Worm (Caenorhabditis elegans): ENCODE measurements around the gene str-43.
"Not testable (repeated sequence)": the region's sequence is repeated elsewhere in the genome, so short reads cannot be mapped to it uniquely, and the experiment has no call there.

The str-43 gene

DNA sequence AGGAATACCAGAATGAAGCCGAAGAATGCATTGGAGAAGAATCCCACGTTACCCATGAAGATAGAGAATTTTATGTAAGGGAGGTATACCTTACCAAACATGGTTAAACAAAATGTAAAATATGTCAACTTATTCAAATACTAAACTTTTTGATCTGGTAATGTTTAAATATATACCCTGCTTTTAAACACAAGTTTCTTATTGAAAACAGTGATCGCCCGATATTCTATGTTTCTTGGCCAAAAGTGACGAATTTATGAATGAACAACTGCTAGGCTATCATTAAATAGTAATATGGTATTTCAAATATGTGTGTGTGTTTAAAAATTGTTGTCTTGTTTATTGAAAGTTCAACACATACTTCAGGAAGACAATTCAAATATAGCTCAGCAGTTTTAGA, 3.6 kb downstream of the str-43 start, which contains the start of gene T23D5.8:
Gene T23D5.8 (minus strand): TSS at position 101 of the 400 bp plus-strand sequence.
- not testable (repeated sequence) for TF ChIP-seq tab-1, flt-1, ztf-23 (GFP tag; IDR thresholded peaks at IDR 0.05)

DNA sequence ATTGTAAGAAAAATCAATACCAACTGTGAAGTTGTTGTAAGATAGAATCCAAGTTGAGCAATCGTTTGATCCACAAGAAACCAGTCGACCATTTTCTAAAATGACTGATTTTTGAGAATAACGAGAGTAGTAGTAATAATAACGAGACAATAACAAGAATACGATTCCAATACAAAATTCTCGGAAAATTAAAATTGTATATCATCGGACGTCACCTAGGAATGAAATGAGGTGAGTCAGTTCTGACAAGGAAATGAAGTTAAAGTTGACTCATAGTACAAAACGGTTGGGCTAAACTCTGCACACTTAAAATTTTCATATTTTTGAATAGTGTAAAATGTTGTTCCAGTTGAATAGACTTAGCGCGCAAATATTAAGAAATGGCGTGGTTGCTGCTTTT, 7.6 kb downstream of the str-43 start, which contains the start of gene str-19:
Gene str-19 (minus strand): TSS at position 101 of the 400 bp plus-strand sequence.
- not testable (repeated sequence) for TF ChIP-seq tab-1 (GFP tag; IDR thresholded peaks at IDR 0.05); ref-1 (GFP tag; conservative IDR thresholded peaks at IDR 0.05); ztf-29 (GFP tag; IDR thresholded peaks at IDR 0.05)

DNA sequence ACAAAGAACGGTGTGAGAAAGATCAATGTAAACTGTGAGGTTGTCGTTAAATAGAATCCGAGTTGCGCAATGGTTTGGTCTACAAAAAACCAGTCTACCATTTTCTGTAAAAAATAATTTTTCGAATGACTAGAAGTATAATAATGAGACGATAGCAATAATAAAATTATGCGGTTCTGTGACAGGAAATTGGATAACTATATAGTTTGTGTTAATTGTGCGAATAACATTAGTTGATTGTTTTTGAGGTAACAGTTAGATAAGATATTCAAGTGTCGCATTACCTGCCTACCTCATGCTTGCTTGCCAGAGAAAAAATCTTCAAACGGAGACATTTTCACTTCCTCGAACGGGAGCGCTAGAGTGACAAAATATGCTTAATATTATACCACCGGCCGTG, 10.1 kb downstream of the str-43 start, which contains the start of gene str-18:
Gene str-18 (minus strand): TSS at position 101 of the 400 bp plus-strand sequence.
- TF ChIP-seq flt-1 (GFP tag; IDR thresholded peaks at IDR 0.05) (no peak), med-1 (GFP tag; optimal IDR thresholded peaks at IDR 0.05; ENCODE audit: insufficient read depth) (no peak), cog-1 (tag; optimal IDR thresholded peaks at IDR 0.05) (no peak), ztf-29 (GFP tag; IDR thresholded peaks at IDR 0.05) (no peak), ztf-23 (GFP tag; IDR thresholded peaks at IDR 0.05) (no peak), T22C8.4 (GFP tag; IDR thresholded peaks at IDR 0.05) (no peak), klf-2 (GFP tag; conservative IDR thresholded peaks at IDR 0.05) (no peak), tab-1 (GFP tag; IDR thresholded peaks at IDR 0.05) (no peak), ref-1 (GFP tag; conservative IDR thresholded peaks at IDR 0.05) (no peak)

DNA sequence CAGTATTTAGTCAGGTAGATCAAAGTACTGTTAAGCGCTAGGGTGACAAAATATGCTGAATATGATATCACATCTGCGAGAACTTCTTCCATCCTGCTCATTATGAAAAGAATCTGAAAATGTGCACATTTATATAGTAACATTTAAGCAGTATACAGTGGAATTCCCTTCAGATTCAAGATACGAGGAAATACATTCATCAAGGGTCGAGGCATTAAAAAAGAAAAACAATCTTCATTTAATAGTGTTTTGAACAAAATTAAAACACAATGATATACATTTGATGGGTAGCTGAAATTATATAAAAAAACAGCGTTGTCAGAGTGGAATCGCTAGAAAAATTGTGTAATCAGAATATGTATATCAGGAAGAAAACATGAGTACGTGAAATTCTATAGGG, 16.2 kb downstream of the str-43 start, which contains the start of gene str-27:
Gene str-27 (minus strand): TSS at position 101 of the 400 bp plus-strand sequence.
- no peak for TF ChIP-seq T22C8.4 (GFP tag; IDR thresholded peaks at IDR 0.05)
- TF ChIP-seq ztf-23 (GFP tag; IDR thresholded peaks at IDR 0.05), result no peak
- TF ChIP-seq med-1 (GFP tag; optimal IDR thresholded peaks at IDR 0.05; ENCODE audit: insufficient read depth), result no peak
- no peak for TF ChIP-seq klf-2 (GFP tag; conservative IDR thresholded peaks at IDR 0.05)
- TF ChIP-seq ref-1 (GFP tag; conservative IDR thresholded peaks at IDR 0.05), result no peak
- no peak for TF ChIP-seq flt-1 (GFP tag; IDR thresholded peaks at IDR 0.05)
- TF ChIP-seq ztf-29 (GFP tag; IDR thresholded peaks at IDR 0.05), result no peak
- no peak for TF ChIP-seq tab-1 (GFP tag; IDR thresholded peaks at IDR 0.05)
- no peak for TF ChIP-seq cog-1 (tag; optimal IDR thresholded peaks at IDR 0.05)

DNA sequence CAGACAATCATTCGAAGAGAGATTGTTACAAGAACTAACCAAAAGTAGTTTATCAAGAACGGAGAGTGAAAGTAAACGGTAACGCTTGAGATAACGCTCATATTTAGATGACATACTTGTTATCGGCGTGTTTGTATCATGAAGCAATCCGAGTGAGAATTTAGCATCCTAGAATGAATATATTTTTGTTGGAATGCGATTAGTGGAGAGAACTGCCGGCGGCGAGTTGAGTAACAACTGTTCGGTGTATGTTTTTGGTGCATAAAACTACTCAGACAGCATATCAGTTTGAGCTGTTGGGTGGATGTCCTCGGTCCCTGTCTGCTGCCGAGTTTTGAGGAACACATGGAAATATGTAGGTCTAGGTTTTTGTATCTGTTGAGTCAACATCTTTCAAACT, 18.4 kb downstream of the str-43 start, which contains the start of gene T23D5.3:
Gene T23D5.3 (minus strand): TSS at position 101 of the 400 bp plus-strand sequence.
- no peak for TF ChIP-seq cog-1 (tag; optimal IDR thresholded peaks at IDR 0.05)
- TF ChIP-seq med-1 (GFP tag; optimal IDR thresholded peaks at IDR 0.05; ENCODE audit: insufficient read depth), result no peak
- no peak for TF ChIP-seq flt-1 (GFP tag; IDR thresholded peaks at IDR 0.05)
- no peak for TF ChIP-seq ztf-29 (GFP tag; IDR thresholded peaks at IDR 0.05)
- TF ChIP-seq klf-2 (GFP tag; conservative IDR thresholded peaks at IDR 0.05), result no peak
- no peak for TF ChIP-seq tab-1 (GFP tag; IDR thresholded peaks at IDR 0.05)
- TF ChIP-seq ref-1 (GFP tag; conservative IDR thresholded peaks at IDR 0.05), result no peak
- TF ChIP-seq T22C8.4 (GFP tag; IDR thresholded peaks at IDR 0.05), result no peak
- TF ChIP-seq ztf-23 (GFP tag; IDR thresholded peaks at IDR 0.05), result no peak

DNA sequence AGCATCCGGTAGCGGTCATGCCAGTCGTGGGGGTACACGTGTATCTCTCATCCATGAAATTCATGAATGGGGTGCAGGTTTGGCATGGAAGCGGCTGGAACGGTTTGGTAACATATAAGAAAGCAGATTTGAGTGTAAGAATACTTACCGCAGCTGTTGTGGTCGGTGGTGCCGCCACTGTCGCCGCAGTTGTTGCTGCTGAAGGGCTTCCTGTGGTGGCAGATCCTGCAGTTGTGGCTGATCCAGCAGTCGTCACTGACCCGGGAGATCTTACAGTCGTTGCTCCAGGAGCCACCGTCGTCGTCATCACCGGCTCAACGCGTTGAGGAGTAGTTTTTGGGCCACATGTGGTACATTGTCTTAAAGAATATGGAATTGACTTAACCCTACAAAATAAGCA, 18.9 kb downstream of the str-43 start:
- TF ChIP-seq T22C8.4 (GFP tag; IDR thresholded peaks at IDR 0.05) (no peak), tab-1 (GFP tag; IDR thresholded peaks at IDR 0.05) (no peak), ztf-29 (GFP tag; IDR thresholded peaks at IDR 0.05) (no peak), cog-1 (tag; optimal IDR thresholded peaks at IDR 0.05) (no peak), ztf-23 (GFP tag; IDR thresholded peaks at IDR 0.05) (no peak), flt-1 (GFP tag; IDR thresholded peaks at IDR 0.05) (no peak), med-1 (GFP tag; optimal IDR thresholded peaks at IDR 0.05; ENCODE audit: insufficient read depth) (no peak), klf-2 (GFP tag; conservative IDR thresholded peaks at IDR 0.05) (no peak), ref-1 (GFP tag; conservative IDR thresholded peaks at IDR 0.05) (no peak)

DNA sequence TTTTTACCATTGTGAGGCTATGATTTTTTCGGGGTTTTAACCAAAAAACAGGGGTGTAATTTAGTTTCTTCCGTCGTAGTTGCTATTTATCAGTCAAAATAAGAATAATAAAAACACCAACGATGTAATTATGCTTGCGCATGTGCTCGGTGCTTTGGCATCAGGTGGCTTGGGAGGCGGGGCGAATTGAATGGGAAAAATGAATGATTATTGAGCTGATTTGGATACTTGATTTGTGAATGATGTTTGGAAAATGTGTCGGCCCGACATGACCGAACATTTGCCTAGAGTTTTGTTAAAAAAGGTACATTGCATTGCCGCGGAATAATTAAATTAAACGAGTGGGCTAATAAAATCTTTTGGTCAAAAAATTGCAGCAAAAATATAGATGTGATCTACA, 19.7 kb downstream of the str-43 start, which contains the start of gene str-38:
Gene str-38 (minus strand): TSS at position 101 of the 400 bp plus-strand sequence.
- TF ChIP-seq med-1 (GFP tag; optimal IDR thresholded peaks at IDR 0.05; ENCODE audit: insufficient read depth) (no peak), cog-1 (tag; optimal IDR thresholded peaks at IDR 0.05) (no peak), flt-1 (GFP tag; IDR thresholded peaks at IDR 0.05) (no peak), klf-2 (GFP tag; conservative IDR thresholded peaks at IDR 0.05) (no peak)

DNA sequence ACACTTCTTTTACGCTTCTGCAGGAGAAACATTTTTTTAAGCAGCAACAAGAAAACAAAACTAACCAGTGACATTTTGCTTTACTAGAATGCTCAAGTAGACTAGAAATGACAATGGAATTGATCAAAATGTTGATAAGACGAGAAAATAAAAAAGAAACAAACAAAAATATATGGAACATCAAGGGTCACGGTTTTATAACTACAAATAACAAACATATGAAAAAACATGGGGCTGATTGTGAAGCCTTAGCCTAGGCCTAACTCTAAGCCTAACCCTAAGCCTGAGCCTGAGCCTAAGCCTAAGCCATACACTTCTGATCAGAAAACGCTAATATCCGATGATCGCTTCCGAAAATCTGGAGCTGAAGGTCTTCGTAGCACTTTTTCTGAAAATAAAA, 21.5 kb downstream of the str-43 start, which contains the start of gene Y6E2A.10:
Gene Y6E2A.10 (minus strand): TSS at position 101 of the 400 bp plus-strand sequence.
- TF ChIP-seq cog-1 (tag; optimal IDR thresholded peaks at IDR 0.05) (no peak), ref-1 (GFP tag; conservative IDR thresholded peaks at IDR 0.05) (no peak), klf-2 (GFP tag; conservative IDR thresholded peaks at IDR 0.05) (no peak), ztf-29 (GFP tag; IDR thresholded peaks at IDR 0.05) (no peak), ztf-23 (GFP tag; IDR thresholded peaks at IDR 0.05) (no peak), med-1 (GFP tag; optimal IDR thresholded peaks at IDR 0.05; ENCODE audit: insufficient read depth) (no peak), tab-1 (GFP tag; IDR thresholded peaks at IDR 0.05) (no peak), T22C8.4 (GFP tag; IDR thresholded peaks at IDR 0.05) (no peak)

DNA sequence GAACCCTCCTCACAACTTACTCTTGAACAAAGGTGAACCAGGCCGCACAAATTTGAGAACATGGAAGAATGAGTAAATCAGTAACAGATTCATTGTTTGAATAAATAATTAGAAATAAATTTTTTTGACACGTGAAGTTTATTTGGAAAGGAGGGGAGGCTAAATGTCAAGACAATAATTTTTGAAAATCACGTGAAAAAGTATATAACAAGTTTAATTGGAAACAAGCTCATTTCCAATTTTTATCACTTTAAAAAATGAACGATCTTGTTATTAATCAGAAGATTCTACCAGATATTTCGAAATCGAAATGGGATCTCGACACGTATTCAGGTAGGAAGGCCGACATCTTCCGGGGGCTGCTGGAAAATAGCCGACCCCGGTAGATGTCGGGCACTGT, 25.3 kb downstream of the str-43 start, which contains the start of the genes irld-57 and sfxn-1.3:
Gene irld-57 (minus strand): TSS at position 101 of the 400 bp plus-strand sequence.
Gene sfxn-1.3 (plus strand): TSS at position 232 of the 400 bp plus-strand sequence.
- no peak for TF ChIP-seq ztf-23 (GFP tag; IDR thresholded peaks at IDR 0.05)
- no peak for TF ChIP-seq med-1 (GFP tag; optimal IDR thresholded peaks at IDR 0.05; ENCODE audit: insufficient read depth)
- no peak for TF ChIP-seq flt-1 (GFP tag; IDR thresholded peaks at IDR 0.05)
- no peak for TF ChIP-seq T22C8.4 (GFP tag; IDR thresholded peaks at IDR 0.05)
- TF ChIP-seq klf-2 (GFP tag; conservative IDR thresholded peaks at IDR 0.05), result no peak
- TF ChIP-seq cog-1 (tag; optimal IDR thresholded peaks at IDR 0.05), result no peak
- no peak for TF ChIP-seq ref-1 (GFP tag; conservative IDR thresholded peaks at IDR 0.05)
- TF ChIP-seq tab-1 (GFP tag; IDR thresholded peaks at IDR 0.05), result no peak
- TF ChIP-seq ztf-29 (GFP tag; IDR thresholded peaks at IDR 0.05), result no peak

DNA sequence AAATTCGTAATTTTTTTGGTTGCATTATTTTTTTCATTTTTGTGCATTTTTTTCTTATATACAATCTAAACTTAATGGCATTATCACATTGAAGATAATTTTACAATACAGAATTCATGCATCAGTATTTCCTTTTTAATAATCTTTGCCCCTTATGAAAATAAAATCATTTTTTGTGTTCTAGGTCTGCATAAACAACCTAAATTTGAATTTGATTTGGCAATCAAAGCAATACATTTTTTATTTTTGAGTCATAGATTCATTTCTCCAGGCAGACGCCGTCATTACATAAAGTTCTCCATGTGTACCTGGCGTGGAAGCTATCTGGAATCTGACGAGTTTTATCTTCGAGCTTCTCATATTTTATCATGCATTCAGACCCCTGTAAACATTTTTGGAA, 30.1 kb downstream of the str-43 start, which contains the start of gene srh-140:
Gene srh-140 (plus strand): TSS at position 301 of the 400 bp plus-strand sequence.
- TF ChIP-seq klf-2 (GFP tag; conservative IDR thresholded peaks at IDR 0.05), result no peak
- no peak for TF ChIP-seq ztf-23 (GFP tag; IDR thresholded peaks at IDR 0.05)
- no peak for TF ChIP-seq ref-1 (GFP tag; conservative IDR thresholded peaks at IDR 0.05)
- TF ChIP-seq T22C8.4 (GFP tag; IDR thresholded peaks at IDR 0.05), result no peak
- no peak for TF ChIP-seq flt-1 (GFP tag; IDR thresholded peaks at IDR 0.05)
- TF ChIP-seq tab-1 (GFP tag; IDR thresholded peaks at IDR 0.05), result no peak
- no peak for TF ChIP-seq ztf-29 (GFP tag; IDR thresholded peaks at IDR 0.05)
- no peak for TF ChIP-seq med-1 (GFP tag; optimal IDR thresholded peaks at IDR 0.05; ENCODE audit: insufficient read depth)
- no peak for TF ChIP-seq cog-1 (tag; optimal IDR thresholded peaks at IDR 0.05)
